Worm (Caenorhabditis elegans): Measurements from ENCODE around the gene srj-40.

Gene srj-40

ce11 chrV:4129604-4130003 lies 27.9 kb downstream of the srj-40 start, which contains the start of gene phat-4:
phat-4 (plus strand) TSS chrV:4129904.
- TF ChIP-seq ztf-29 (GFP tag; IDR thresholded peaks at IDR 0.05) (no peak), T22C8.4 (GFP tag; IDR thresholded peaks at IDR 0.05) (no peak), flt-1 (GFP tag; IDR thresholded peaks at IDR 0.05) (no peak), klf-2 (GFP tag; conservative IDR thresholded peaks at IDR 0.05) (no peak), ref-1 (GFP tag; conservative IDR thresholded peaks at IDR 0.05) (no peak), med-1 (GFP tag; optimal IDR thresholded peaks at IDR 0.05; ENCODE audit: insufficient read depth) (no peak)

ce11 chrV:4131471-4131939 lies 29.8 kb downstream of the srj-40 start, which contains the start of gene nhr-57:
nhr-57 (plus strand) TSS chrV:4131889.
- TF ChIP-seq flt-1 (GFP tag; IDR thresholded peaks at IDR 0.05) (no peak), T22C8.4 (GFP tag; IDR thresholded peaks at IDR 0.05) (no peak), ref-1 (GFP tag; conservative IDR thresholded peaks at IDR 0.05) (no peak), ztf-29 (GFP tag; IDR thresholded peaks at IDR 0.05) (no peak), klf-2 (GFP tag; conservative IDR thresholded peaks at IDR 0.05) (no peak), cog-1 (tag; optimal IDR thresholded peaks at IDR 0.05) (no peak), tab-1 (GFP tag; IDR thresholded peaks at IDR 0.05) (no peak), ztf-23 (GFP tag; IDR thresholded peaks at IDR 0.05) (no peak), med-1 (GFP tag; optimal IDR thresholded peaks at IDR 0.05; ENCODE audit: insufficient read depth) (no peak)

ce11 chrV:4134728-4135127 lies 33.1 kb downstream of the srj-40 start, which contains the start of gene lgc-1:
lgc-1 (plus strand) TSS chrV:4135028.
- TF ChIP-seq T22C8.4 (GFP tag; IDR thresholded peaks at IDR 0.05) (no peak), flt-1 (GFP tag; IDR thresholded peaks at IDR 0.05) (no peak), klf-2 (GFP tag; conservative IDR thresholded peaks at IDR 0.05) (no peak), ztf-23 (GFP tag; IDR thresholded peaks at IDR 0.05) (no peak), tab-1 (GFP tag; IDR thresholded peaks at IDR 0.05) (no peak), ref-1 (GFP tag; conservative IDR thresholded peaks at IDR 0.05) (no peak), med-1 (GFP tag; optimal IDR thresholded peaks at IDR 0.05; ENCODE audit: insufficient read depth) (no peak), cog-1 (tag; optimal IDR thresholded peaks at IDR 0.05) (no peak), ztf-29 (GFP tag; IDR thresholded peaks at IDR 0.05) (no peak)

ce11 chrV:4138688-4139087 lies 37.0 kb downstream of the srj-40 start, which contains the start of gene lgc-29:
lgc-29 (plus strand) TSS chrV:4138988.
- no peak for TF ChIP-seq ztf-23 (GFP tag; IDR thresholded peaks at IDR 0.05)
- no peak for TF ChIP-seq tab-1 (GFP tag; IDR thresholded peaks at IDR 0.05)
- TF ChIP-seq med-1 (GFP tag; optimal IDR thresholded peaks at IDR 0.05; ENCODE audit: insufficient read depth) = no peak
- TF ChIP-seq klf-2 (GFP tag; conservative IDR thresholded peaks at IDR 0.05) = no peak
- no peak for TF ChIP-seq flt-1 (GFP tag; IDR thresholded peaks at IDR 0.05)
- no peak for TF ChIP-seq ref-1 (GFP tag; conservative IDR thresholded peaks at IDR 0.05)
- no peak for TF ChIP-seq cog-1 (tag; optimal IDR thresholded peaks at IDR 0.05)
- no peak for TF ChIP-seq ztf-29 (GFP tag; IDR thresholded peaks at IDR 0.05)
- TF ChIP-seq T22C8.4 (GFP tag; IDR thresholded peaks at IDR 0.05) = no peak

ce11 chrV:4143034-4143433 lies 41.4 kb downstream of the srj-40 start:
- TF ChIP-seq ztf-29 (GFP tag; IDR thresholded peaks at IDR 0.05) (no peak), ref-1 (GFP tag; conservative IDR thresholded peaks at IDR 0.05) (no peak), med-1 (GFP tag; optimal IDR thresholded peaks at IDR 0.05; ENCODE audit: insufficient read depth) (no peak)

ce11 chrV:4144205-4144604 lies 42.5 kb downstream of the srj-40 start, which contains the start of gene Y45G5AL.1:
Y45G5AL.1 (plus strand) TSS chrV:4144505.
- no peak for TF ChIP-seq klf-2 (GFP tag; conservative IDR thresholded peaks at IDR 0.05)
- no peak for TF ChIP-seq ztf-23 (GFP tag; IDR thresholded peaks at IDR 0.05)
- TF ChIP-seq ref-1 (GFP tag; conservative IDR thresholded peaks at IDR 0.05) = no peak
- no peak for TF ChIP-seq tab-1 (GFP tag; IDR thresholded peaks at IDR 0.05)
- no peak for TF ChIP-seq ztf-29 (GFP tag; IDR thresholded peaks at IDR 0.05)
- no peak for TF ChIP-seq T22C8.4 (GFP tag; IDR thresholded peaks at IDR 0.05)
- no peak for TF ChIP-seq med-1 (GFP tag; optimal IDR thresholded peaks at IDR 0.05; ENCODE audit: insufficient read depth)
- no peak for TF ChIP-seq flt-1 (GFP tag; IDR thresholded peaks at IDR 0.05)
- no peak for TF ChIP-seq cog-1 (tag; optimal IDR thresholded peaks at IDR 0.05)

ce11 chrV:4151400-4151799 lies 49.7 kb downstream of the srj-40 start:
- no peak for TF ChIP-seq ztf-29 (GFP tag; IDR thresholded peaks at IDR 0.05)
- TF ChIP-seq tab-1 (GFP tag; IDR thresholded peaks at IDR 0.05) = peak; percentile 47; the same call in 1 of the 2 replicates
- TF ChIP-seq flt-1 (GFP tag; IDR thresholded peaks at IDR 0.05) = peak; percentile 48; the same call in 1 of the 2 replicates

- TF ChIP-seq ztf-23 (GFP tag; IDR thresholded peaks at IDR 0.05) (no peak), flt-1 (GFP tag; IDR thresholded peaks at IDR 0.05) (no peak), ztf-29 (GFP tag; IDR thresholded peaks at IDR 0.05) (no peak), cog-1 (tag; optimal IDR thresholded peaks at IDR 0.05) (no peak), med-1 (GFP tag; optimal IDR thresholded peaks at IDR 0.05; ENCODE audit: insufficient read depth) (no peak), klf-2 (GFP tag; conservative IDR thresholded peaks at IDR 0.05) (no peak), tab-1 (GFP tag; IDR thresholded peaks at IDR 0.05) (no peak), T22C8.4 (GFP tag; IDR thresholded peaks at IDR 0.05) (no peak), ref-1 (GFP tag; conservative IDR thresholded peaks at IDR 0.05) (no peak)
These were observed 50.5 kb downstream of the srj-40 start, which contains the start of gene Y45G5AM.6 for ce11 chrV:4152200-4152599. Y45G5AM.6 (minus strand) TSS chrV:4152300.

All from whole organism, midembryonic.